Worm (Caenorhabditis elegans) whole organism, late embryonic: ENCODE results near the gene mrg-1.

Experiments
- pqm-1 ChIP-seq: sonication (generic microtip); optimal IDR thresholded peaks from 2 replicates; lab custom pipeline; 2016; ENCODE audit warnings: missing genetic modification characterization, missing compliant biosample characterization
- rnt-1 ChIP-seq: sonication (generic microtip); optimal IDR thresholded peaks from 2 replicates; lab custom pipeline; 2016; ENCODE audit warnings: missing genetic modification characterization, missing compliant biosample characterization

DNA sequence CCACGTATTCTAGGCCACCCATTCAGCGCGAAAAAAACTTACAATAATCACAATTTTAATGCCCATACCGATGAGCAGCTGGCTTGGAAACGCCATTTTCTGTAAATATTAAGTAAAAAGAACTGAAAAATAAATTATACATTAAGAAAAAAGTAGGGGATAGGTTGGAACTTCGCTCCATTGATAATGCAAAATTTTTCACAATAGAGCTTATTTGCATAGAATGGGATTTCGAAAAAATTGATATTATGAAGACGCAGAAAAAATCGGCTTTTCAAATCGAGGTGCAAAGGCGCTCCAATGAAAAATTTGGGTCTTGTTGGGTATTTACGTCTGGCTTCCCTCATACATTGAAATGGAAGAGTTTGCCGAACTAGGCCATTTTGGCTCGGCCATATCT is 44.1 kb upstream of the mrg-1 start, which contains the start of gene Y37D8A.16:
- TF ChIP-seq rnt-1 (tag; lab: Kevin White, UChicago) (no peak), pqm-1 (no peak)
